Fruit fly (Drosophila melanogaster): ENCODE data around the gene Lamtor4.

Gene Lamtor4

dm6 chr3L:3940075-3940819 lies 43.5 kb downstream of the Lamtor4 start, which contains the start of gene CG12766:
TSS of gene CG12766 (minus strand) at chr3L:3940125.
- TF ChIP-seq eg (GFP tag; IDR thresholded peaks at IDR 0.05), result peak; percentile 70; the same call in 2 of the 3 replicates
- TF ChIP-seq Ets96B (tag; optimal IDR thresholded peaks at IDR 0.05), result peak; percentile 16
- TF ChIP-seq CG15336 (GFP tag; IDR thresholded peaks at IDR 0.05), result peak; percentile 36; the same call in 1 of the 2 replicates
- 0 out of 2 replicates have a peak, but pooled peaks have one; percentile 8 for TF ChIP-seq CG11294 (GFP tag; IDR thresholded peaks at IDR 0.05)
- peak; percentile 81 for TF ChIP-seq Eip78C (GFP tag)
- peak; percentile 9 for TF ChIP-seq CG3919 (GFP tag; optimal IDR thresholded peaks at IDR 0.05)
- TF ChIP-seq Gug (GFP tag; IDR thresholded peaks at IDR 0.05), result peak; percentile 33; the same call in 1 of the 2 replicates
- peak; percentile 46 for TF ChIP-seq Hr4 (GFP tag; optimal IDR thresholded peaks at IDR 0.05)
- no peak for TF ChIP-seq CG34406 (GFP tag; optimal IDR thresholded peaks at IDR 0.05)
- no peak for TF ChIP-seq CG6276 (GFP tag; optimal IDR thresholded peaks at IDR 0.05)
- no peak for TF ChIP-seq fd59A (GFP tag; optimal IDR thresholded peaks at IDR 0.05)
- TF ChIP-seq svp (GFP tag), result peak; percentile 10
- TF ChIP-seq CG6163 (GFP tag; IDR thresholded peaks at IDR 0.05), result peak; percentile 52; the same call in 2 of the 3 replicates

- TF ChIP-seq svp (GFP tag) (peak; percentile 97), CG6854 (GFP tag; optimal IDR thresholded peaks at IDR 0.05) (peak; percentile 28), vri (GFP tag; optimal IDR thresholded peaks at IDR 0.05) (peak; percentile 40), Eip78C (GFP tag) (peak; percentile 69), eg (GFP tag; IDR thresholded peaks at IDR 0.05) (peak; percentile 25; the same call in 1 of the 3 replicates), dac (GFP tag; optimal IDR thresholded peaks at IDR 0.05) (no peak), CG10669 (GFP tag; optimal IDR thresholded peaks at IDR 0.05) (no peak), esn (GFP tag; optimal IDR thresholded peaks at IDR 0.05) (peak; percentile 20), CG34406 (GFP tag; optimal IDR thresholded peaks at IDR 0.05) (no peak), CG4318 (GFP tag; optimal IDR thresholded peaks at IDR 0.05) (no peak)
Observed at dm6 chr3L:3942241-3943028, 45.7 kb downstream of the Lamtor4 start, which contains the start of the genes CG10863 and CG14982. TSS of gene CG10863 (minus strand) at chr3L:3942465. TSS of gene CG14982 (plus strand) at chr3L:3942710.
